Fruit fly (Drosophila melanogaster) S2 (cell line): ENCODE data around the gene enc.

Source experiments
- CG8478 ChIP-seq: fragments of >200 bp; optimal IDR thresholded peaks from 2 replicates; lab custom pipeline; 2018
- CTCF ChIP-seq, 2 experiments: fragments of >200 bp; optimal IDR thresholded peaks; 2 replicates each; lab custom pipeline; 2018

DNA sequence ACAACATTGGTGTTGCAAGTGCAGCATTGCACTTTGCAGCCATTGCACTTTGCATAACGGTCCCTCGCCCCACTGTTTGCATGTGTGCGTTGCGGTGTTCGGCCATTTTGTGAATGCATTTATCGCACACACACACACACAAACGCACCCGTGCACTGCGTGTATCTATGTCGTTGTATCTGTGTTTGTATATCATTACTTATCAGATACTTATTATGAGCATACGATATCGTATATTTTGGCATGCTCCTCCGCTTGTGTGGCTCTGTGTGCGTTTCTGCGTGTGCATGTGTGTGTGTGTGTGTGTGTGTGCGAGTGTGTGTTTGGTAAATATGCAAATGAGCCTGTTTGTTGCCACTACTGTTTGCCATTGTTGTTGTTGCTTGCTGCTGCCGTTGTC is 58.4 kb downstream of the enc start:
- no peak for TF ChIP-seq CTCF (optimal IDR thresholded peaks at IDR 0.05; lab: Kevin White, UChicago)
- no peak for TF ChIP-seq CG8478 (lab: Kevin White, UChicago)
